Fruit fly (Drosophila melanogaster): ENCODE data around the gene CG15824.
A peak's percentile ranks its signal among the peaks of the same experiment; 100 is the strongest.

CG15824 gene

dm6 chr2L:866950-867744, 17.8 kb downstream of the CG15824 start (continued):
- TF ChIP-seq so (GFP tag; IDR thresholded peaks at IDR 0.05), result peak; percentile 93
- peak; percentile 66; the same call in 1 of the 2 replicates for TF ChIP-seq dan (GFP tag; IDR thresholded peaks at IDR 0.05)
- TF ChIP-seq sob (GFP tag; IDR thresholded peaks at IDR 0.05), result peak; percentile 95
- peak; percentile 79 for TF ChIP-seq vfl (GFP tag; optimal IDR thresholded peaks at IDR 0.05)
- peak; percentile 94 for TF ChIP-seq lbe (GFP tag; optimal IDR thresholded peaks at IDR 0.05)
- TF ChIP-seq MBD-R2 (GFP tag; IDR thresholded peaks at IDR 0.05), result peak; percentile 92
- TF ChIP-seq Mad (GFP tag; optimal IDR thresholded peaks at IDR 0.05), result peak; percentile 85
- no peak for TF ChIP-seq CG7963 (GFP tag; IDR thresholded peaks at IDR 0.05; ENCODE audit: partially characterized antibody)
- TF ChIP-seq fru (optimal IDR thresholded peaks at IDR 0.05), result no peak
- TF ChIP-seq cato (GFP tag; optimal IDR thresholded peaks at IDR 0.05; ENCODE audit: borderline replicate concordance), result peak; percentile 80
- no peak for TF ChIP-seq vnd (GFP tag; IDR thresholded peaks at IDR 0.05; ENCODE audit: partially characterized antibody)
- peak; percentile 62 for TF ChIP-seq trem (tag; optimal IDR thresholded peaks at IDR 0.05)
- TF ChIP-seq CG13624 (GFP tag; optimal IDR thresholded peaks at IDR 0.05), result peak; percentile 93
- TF ChIP-seq ken (GFP tag; IDR thresholded peaks at IDR 0.05), result peak; percentile 94
- peak; percentile 97 for TF ChIP-seq CG14014 (GFP tag; IDR thresholded peaks at IDR 0.05)
- TF ChIP-seq ci (GFP tag; IDR thresholded peaks at IDR 0.05), result peak; percentile 97
- TF ChIP-seq CG3281 (GFP tag; optimal IDR thresholded peaks at IDR 0.05), result peak; percentile 89
- peak; percentile 90 for TF ChIP-seq CG4854 (GFP tag; optimal IDR thresholded peaks at IDR 0.05)
- peak; percentile 41; the same call in 1 of the 2 replicates for TF ChIP-seq tna (GFP tag; IDR thresholded peaks at IDR 0.05; ENCODE audit: partially characterized antibody)
- TF ChIP-seq Dref (GFP tag; IDR thresholded peaks at IDR 0.05), result no peak
- TF ChIP-seq CG2712 (tag; optimal IDR thresholded peaks at IDR 0.05), result peak; percentile 90
- peak; percentile 75 for TF ChIP-seq E2f2 (GFP tag; IDR thresholded peaks at IDR 0.05)
- TF ChIP-seq Kr (GFP tag; optimal IDR thresholded peaks at IDR 0.05), result no peak
- TF ChIP-seq Med (GFP tag), result peak; percentile 99
- TF ChIP-seq CG10321 (GFP tag; IDR thresholded peaks at IDR 0.05), result peak; percentile 95
- TF ChIP-seq otp (GFP tag; IDR thresholded peaks at IDR 0.05), result peak; percentile 93
- TF ChIP-seq CG14710 (tag; optimal IDR thresholded peaks at IDR 0.05), result peak; percentile 83
- TF ChIP-seq CG13424 (tag; optimal IDR thresholded peaks at IDR 0.05), result peak; percentile 96
- TF ChIP-seq Myb (GFP tag; optimal IDR thresholded peaks at IDR 0.05), result peak; percentile 65
- TF ChIP-seq CG18011 (GFP tag; optimal IDR thresholded peaks at IDR 0.05), result peak; percentile 73
- TF ChIP-seq Hr3 (GFP tag; optimal IDR thresholded peaks at IDR 0.05), result peak; percentile 85
- TF ChIP-seq Fer1 (GFP tag; optimal IDR thresholded peaks at IDR 0.05), result peak; percentile 92
- TF ChIP-seq CG2202 (tag; optimal IDR thresholded peaks at IDR 0.05), result peak; percentile 79
- peak; percentile 91 for TF ChIP-seq Taf1 (GFP tag; IDR thresholded peaks at IDR 0.05)
- TF ChIP-seq sc (optimal IDR thresholded peaks at IDR 0.05), result no peak
- TF ChIP-seq sc (GFP tag; optimal IDR thresholded peaks at IDR 0.05), result peak; percentile 75
- TF ChIP-seq esg (GFP tag; conservative IDR thresholded peaks at IDR 0.05), result peak; percentile 92
- TF ChIP-seq pzg (GFP tag; optimal IDR thresholded peaks at IDR 0.05), result peak; percentile 14
- peak; percentile 46 for TF ChIP-seq TFAM (GFP tag; optimal IDR thresholded peaks at IDR 0.05)
- TF ChIP-seq Oaz (GFP tag; IDR thresholded peaks at IDR 0.05), result peak; percentile 93
- TF ChIP-seq CG7357 (GFP tag; IDR thresholded peaks at IDR 0.05), result peak; percentile 84
- peak; percentile 41 for TF ChIP-seq Trl (optimal IDR thresholded peaks at IDR 0.05)
- peak; percentile 91 for TF ChIP-seq Trl (GFP tag; optimal IDR thresholded peaks at IDR 0.05)
- TF ChIP-seq CG2199 (GFP tag; IDR thresholded peaks at IDR 0.05), result peak; percentile 91; the same call in 2 of the 3 replicates
- peak; percentile 88 for TF ChIP-seq zfh2 (GFP tag; optimal IDR thresholded peaks at IDR 0.05)
- peak; percentile 37 for TF ChIP-seq CG3995 (GFP tag; optimal IDR thresholded peaks at IDR 0.05)
- peak; percentile 91 for TF ChIP-seq Abd-B (GFP tag; optimal IDR thresholded peaks at IDR 0.05)
- TF ChIP-seq Dbx (GFP tag; IDR thresholded peaks at IDR 0.05), result peak; percentile 96
- peak; percentile 99 for TF ChIP-seq grau (tag; optimal IDR thresholded peaks at IDR 0.05)
- TF ChIP-seq CG8281 (tag; optimal IDR thresholded peaks at IDR 0.05), result peak; percentile 86
- no peak for TF ChIP-seq Dll (GFP tag; IDR thresholded peaks at IDR 0.05; ENCODE audit: partially characterized antibody)
